Worm (Caenorhabditis elegans) whole organism, L1 larva: Measurements from ENCODE around the gene Y43E12A.2.

Experiments used
- ama-1 ChIP-seq: fragments of 150-350 bp; optimal IDR thresholded peaks from 2 replicates; lab custom pipeline; 2014
- hlh-17 ChIP-seq: fragments of 200-800 bp; sonication (Bioruptor generic); optimal IDR thresholded peaks from 2 replicates; lab custom pipeline; 2018; ENCODE audit warnings: missing genetic modification characterization, mild to moderate bottlenecking, missing compliant biosample characterization, moderate library complexity, borderline replicate concordance

- TF ChIP-seq ama-1 (lab: Kevin White, UChicago) (no peak), hlh-17 (GFP tag; lab: Kevin White, UChicago) (no peak)
These were observed at the start of gene Y43E12A.2 for ce11 chrIV:10981761-10982160.
